Fruit fly (Drosophila melanogaster): ENCODE results near the gene CG9951.
A peak's percentile ranks its signal among the peaks of the same experiment; 100 is the strongest.

CG9951 gene

dm6 chr3L:16840540-16840939 lies 22.4 kb upstream of the CG9951 start (continued):
- no peak for TF ChIP-seq C15 (GFP tag; IDR thresholded peaks at IDR 0.05)
- TF ChIP-seq Dll (GFP tag; IDR thresholded peaks at IDR 0.05; ENCODE audit: partially characterized antibody), result no peak
- no peak for TF ChIP-seq sc (optimal IDR thresholded peaks at IDR 0.05)
- no peak for TF ChIP-seq sc (GFP tag; optimal IDR thresholded peaks at IDR 0.05)
- no peak for TF ChIP-seq ERR (GFP tag; optimal IDR thresholded peaks at IDR 0.05)
- no peak for TF ChIP-seq CG9817 (tag; optimal IDR thresholded peaks at IDR 0.05)
- no peak for TF ChIP-seq CG9876 (GFP tag; optimal IDR thresholded peaks at IDR 0.05)
- TF ChIP-seq ab (GFP tag; optimal IDR thresholded peaks at IDR 0.05), result no peak
- peak; percentile 67 for TF ChIP-seq CG2678 (tag; optimal IDR thresholded peaks at IDR 0.05)
- no peak for TF ChIP-seq CG32767 (GFP tag; IDR thresholded peaks at IDR 0.05)
- TF ChIP-seq CG4617 (GFP tag; optimal IDR thresholded peaks at IDR 0.05; ENCODE audit: borderline replicate concordance), result no peak
- TF ChIP-seq CG12744 (GFP tag; optimal IDR thresholded peaks at IDR 0.05), result no peak
- no peak for TF ChIP-seq hth (optimal IDR thresholded peaks at IDR 0.05)
- TF ChIP-seq shn (GFP tag; optimal IDR thresholded peaks at IDR 0.05), result no peak
- no peak for TF ChIP-seq CG7987 (GFP tag; optimal IDR thresholded peaks at IDR 0.05)
- TF ChIP-seq CG2116 (GFP tag; optimal IDR thresholded peaks at IDR 0.05), result no peak
- TF ChIP-seq gce (GFP tag; IDR thresholded peaks at IDR 0.05), result no peak
- TF ChIP-seq CG6254 (GFP tag; optimal IDR thresholded peaks at IDR 0.05), result no peak
- TF ChIP-seq sd (tag; optimal IDR thresholded peaks at IDR 0.05), result peak; percentile 31
- TF ChIP-seq pita (GFP tag; optimal IDR thresholded peaks at IDR 0.05), result no peak
- TF ChIP-seq CG10959 (GFP tag; IDR thresholded peaks at IDR 0.05), result no peak
- no peak for TF ChIP-seq CG18619 (GFP tag; optimal IDR thresholded peaks at IDR 0.05)
- TF ChIP-seq CG31365 (tag; optimal IDR thresholded peaks at IDR 0.05), result no peak
- TF ChIP-seq Fer1 (GFP tag; optimal IDR thresholded peaks at IDR 0.05), result peak; percentile 55
- 0 out of 2 replicates have a peak, but pooled peaks have one; percentile 27 for TF ChIP-seq slbo (GFP tag; IDR thresholded peaks at IDR 0.05)
- TF ChIP-seq cato (GFP tag; optimal IDR thresholded peaks at IDR 0.05; ENCODE audit: borderline replicate concordance), result no peak
- no peak for TF ChIP-seq Max (GFP tag; optimal IDR thresholded peaks at IDR 0.05)
- no peak for TF ChIP-seq mirr (GFP tag; optimal IDR thresholded peaks at IDR 0.05)
- TF ChIP-seq Dip2 (GFP tag; IDR thresholded peaks at IDR 0.05), result no peak
- TF ChIP-seq insv (GFP tag; optimal IDR thresholded peaks at IDR 0.05), result no peak
- no peak for TF ChIP-seq wdn (GFP tag; IDR thresholded peaks at IDR 0.05)
- no peak for TF ChIP-seq CG34422 (GFP tag; IDR thresholded peaks at IDR 0.05)
- TF ChIP-seq Ada2b (GFP tag; IDR thresholded peaks at IDR 0.05), result 0 out of 2 replicates have a peak, but pooled peaks have one; percentile 11
- peak; percentile 16 for TF ChIP-seq PHDP (tag; optimal IDR thresholded peaks at IDR 0.05)
- no peak for TF ChIP-seq kay (GFP tag; optimal IDR thresholded peaks at IDR 0.05)
- TF ChIP-seq CG6272 (GFP tag; IDR thresholded peaks at IDR 0.05), result no peak
- TF ChIP-seq CG4854 (GFP tag; optimal IDR thresholded peaks at IDR 0.05), result no peak
- no peak for TF ChIP-seq abd-A (tag; optimal IDR thresholded peaks at IDR 0.05)
- TF ChIP-seq ase (GFP tag; IDR thresholded peaks at IDR 0.05), result no peak
- no peak for TF ChIP-seq tup (GFP tag; optimal IDR thresholded peaks at IDR 0.05)
- no peak for TF ChIP-seq amos (GFP tag; IDR thresholded peaks at IDR 0.05; ENCODE audit: partially characterized antibody)
- peak; percentile 9 for TF ChIP-seq Blimp-1 (GFP tag; optimal IDR thresholded peaks at IDR 0.05)
- no peak for TF ChIP-seq CkIIα-i1 (GFP tag; IDR thresholded peaks at IDR 0.05)
- TF ChIP-seq pnt (GFP tag; optimal IDR thresholded peaks at IDR 0.05), result no peak
- no peak for TF ChIP-seq CG11456 (GFP tag; IDR thresholded peaks at IDR 0.05)
- no peak for TF ChIP-seq CG10654 (GFP tag; optimal IDR thresholded peaks at IDR 0.05)
- TF ChIP-seq jigr1 (GFP tag; IDR thresholded peaks at IDR 0.05), result no peak
- TF ChIP-seq croc (GFP tag; conservative IDR thresholded peaks at IDR 0.05), result no peak
- TF ChIP-seq Six4 (GFP tag; optimal IDR thresholded peaks at IDR 0.05), result no peak
- 0 out of 3 replicates have a peak, but pooled peaks have one; percentile 19 for TF ChIP-seq so (GFP tag; IDR thresholded peaks at IDR 0.05)
- no peak for TF ChIP-seq tin (GFP tag; optimal IDR thresholded peaks at IDR 0.05)
- TF ChIP-seq sr (GFP tag; IDR thresholded peaks at IDR 0.05), result no peak
- TF ChIP-seq Hmr (GFP tag; optimal IDR thresholded peaks at IDR 0.05), result peak; percentile 37

Data from whole organism, embryonic.